Worm (Caenorhabditis elegans) whole organism, early embryonic: ENCODE results near the gene C15F1.1.

Experiments used
- B0310.2 ChIP-seq: sonication (generic microtip); optimal IDR thresholded peaks from 2 replicates; lab custom pipeline; 2016; ENCODE audit warnings: mild to moderate bottlenecking, missing genetic modification characterization, missing compliant biosample characterization
- F13C5.2 ChIP-seq: sonication (generic microtip); optimal IDR thresholded peaks from 2 replicates; lab custom pipeline; 2017; ENCODE audit warnings: mild to moderate bottlenecking, missing genetic modification characterization, inconsistent platforms, missing compliant biosample characterization
- aly-1 ChIP-seq: sonication (generic microtip); optimal IDR thresholded peaks from 2 replicates; lab custom pipeline; 2016; ENCODE audit warnings: missing genetic modification characterization, missing compliant biosample characterization
- ama-1 ChIP-seq: fragments of 150-350 bp; optimal IDR thresholded peaks from 2 replicates; lab custom pipeline; 2014
- ceh-13 ChIP-seq: fragments of 200-800 bp; sonication (Bioruptor generic); optimal IDR thresholded peaks from 2 replicates; lab custom pipeline; 2018; ENCODE audit warnings: mild to moderate bottlenecking, missing genetic modification characterization, missing compliant biosample characterization
- ceh-36 ChIP-seq: sonication (generic microtip); optimal IDR thresholded peaks from 2 replicates; lab custom pipeline; 2016; ENCODE audit warnings: missing genetic modification characterization, inconsistent platforms, missing compliant biosample characterization
- ets-7 ChIP-seq: sonication (generic microtip); optimal IDR thresholded peaks from 2 replicates; lab custom pipeline; 2016; ENCODE audit warnings: missing genotype, missing genetic modification characterization, missing compliant biosample characterization
- flt-1 ChIP-seq: fragments of 200-800 bp; sonication (Bioruptor generic); IDR thresholded peaks from 2 replicates; pipeline ENCODE4 v1.3.6; 2022; ENCODE audit warnings: missing genetic modification characterization, missing compliant biosample characterization
- hmbx-1 ChIP-seq: sonication (generic microtip); optimal IDR thresholded peaks from 2 replicates; lab custom pipeline; 2016; ENCODE audit warnings: mild to moderate bottlenecking, missing genetic modification characterization, missing compliant biosample characterization
- hmg-4 ChIP-seq: fragments of 200-800 bp; sonication (Bioruptor generic); optimal IDR thresholded peaks from 2 replicates; lab custom pipeline; 2018; ENCODE audit warnings: mild to moderate bottlenecking, missing genetic modification characterization, missing compliant biosample characterization
- hnd-1 ChIP-seq: sonication (generic microtip); optimal IDR thresholded peaks from 2 replicates; lab custom pipeline; 2016; ENCODE audit warnings: missing genetic modification characterization, missing compliant biosample characterization
- pes-1 ChIP-seq: fragments of 200-800 bp; sonication (Bioruptor generic); IDR thresholded peaks from 2 replicates; pipeline ENCODE4 v1.3.6; 2022; ENCODE audit warnings: missing genetic modification reagents, missing genetic modification characterization, missing compliant biosample characterization
- scrt-1 ChIP-seq: fragments of 200-800 bp; sonication (Bioruptor generic); IDR thresholded peaks from 2 replicates; pipeline ENCODE4 v1.3.6; 2022; ENCODE audit warnings: missing genetic modification characterization, missing compliant biosample characterization
- sea-1 ChIP-seq: fragments of 200-800 bp; sonication (Bioruptor generic); conservative IDR thresholded peaks from 2 replicates; pipeline ENCODE4 v1.3.6; 2022; ENCODE audit warnings: missing genetic modification characterization, missing compliant biosample characterization
- tbx-11 ChIP-seq: fragments of 200-800 bp; sonication (Bioruptor generic); IDR thresholded peaks from 2 replicates; pipeline ENCODE4 v1.3.6; 2022; ENCODE audit warnings: missing genetic modification characterization, missing compliant biosample characterization
- tbx-37 ChIP-seq: fragments of 200-800 bp; sonication (Bioruptor generic); conservative IDR thresholded peaks from 2 replicates; pipeline ENCODE4 v1.3.6; 2022; ENCODE audit warnings: missing genetic modification reagents, missing genetic modification characterization, missing compliant biosample characterization
- tra-4 ChIP-seq: sonication (generic microtip); optimal IDR thresholded peaks from 2 replicates; lab custom pipeline; 2017; ENCODE audit warnings: missing genetic modification characterization, missing compliant biosample characterization

C15F1.1 gene

ce11 chrII:7031137-7031697 is 41.5 kb downstream of the C15F1.1 start:
- TF ChIP-seq B0310.2 (tag; lab: Kevin White, UChicago) (no peak), flt-1 (GFP tag; lab: Robert Waterston, UW) (no peak), sea-1 (no peak), tbx-11 (GFP tag; lab: Robert Waterston, UW) (no peak), ets-7 (tag; lab: Kevin White, UChicago) (no peak), hmbx-1 (no peak), ama-1 (no peak), hmg-4 (GFP tag; lab: Kevin White, UChicago) (no peak), ceh-36 (tag; lab: Kevin White, UChicago) (no peak), aly-1 (tag; lab: Kevin White, UChicago) (no peak), pes-1 (GFP tag; lab: Robert Waterston, UW) (no peak), tbx-37 (no peak), ceh-13 (GFP tag; lab: Kevin White, UChicago) (no peak), tra-4 (no peak), hnd-1 (tag; lab: Kevin White, UChicago) (no peak)

- no peak for TF ChIP-seq aly-1 (tag; lab: Kevin White, UChicago)
- no peak for TF ChIP-seq B0310.2 (tag; lab: Kevin White, UChicago)
- no peak for TF ChIP-seq tbx-11 (GFP tag; lab: Robert Waterston, UW)
- no peak for TF ChIP-seq F13C5.2 (tag; lab: Kevin White, UChicago)
- no peak for TF ChIP-seq sea-1
- TF ChIP-seq pes-1 (GFP tag; lab: Robert Waterston, UW): no peak
- no peak for TF ChIP-seq ceh-13 (GFP tag; lab: Kevin White, UChicago)
- no peak for TF ChIP-seq tbx-37
- TF ChIP-seq ama-1: no peak
- no peak for TF ChIP-seq hmg-4 (GFP tag; lab: Kevin White, UChicago)
- TF ChIP-seq tra-4: no peak
- TF ChIP-seq hmbx-1: no peak
- no peak for TF ChIP-seq ceh-36 (tag; lab: Kevin White, UChicago)
- TF ChIP-seq hnd-1 (tag; lab: Kevin White, UChicago): no peak
- no peak for TF ChIP-seq ets-7 (tag; lab: Kevin White, UChicago)
- no peak for TF ChIP-seq scrt-1 (GFP tag; lab: Robert Waterston, UW)
- no peak for TF ChIP-seq flt-1 (GFP tag; lab: Robert Waterston, UW)
These were observed 48.1 kb downstream of the C15F1.1 start, which contains the start of gene cin-4 for ce11 chrII:7037659-7038342. TSS of gene cin-4 (plus strand) at chrII:7038292.
